Fruit fly (Drosophila melanogaster): ENCODE measurements around the gene Atg4a.

The Atg4a gene

dm6 chr2L:1125437-1125836, 44.7 kb downstream of the Atg4a start (continued):
- TF ChIP-seq ac (GFP tag; optimal IDR thresholded peaks at IDR 0.05) (no peak), Spps (tag; optimal IDR thresholded peaks at IDR 0.05) (no peak), pzg (GFP tag; optimal IDR thresholded peaks at IDR 0.05) (no peak), CG17912 (GFP tag; optimal IDR thresholded peaks at IDR 0.05) (no peak), CG17359 (tag; optimal IDR thresholded peaks at IDR 0.05) (no peak), CG2889 (GFP tag; IDR thresholded peaks at IDR 0.05) (no peak), CG15514 (GFP tag; optimal IDR thresholded peaks at IDR 0.05) (no peak), CG11398 (GFP tag; optimal IDR thresholded peaks at IDR 0.05) (no peak), CG8924 (tag; optimal IDR thresholded peaks at IDR 0.05) (no peak), B-H2 (GFP tag; optimal IDR thresholded peaks at IDR 0.05) (peak; percentile 58), dpn (GFP tag; optimal IDR thresholded peaks at IDR 0.05) (no peak), sima (GFP tag; optimal IDR thresholded peaks at IDR 0.05) (no peak), NfI (GFP tag; optimal IDR thresholded peaks at IDR 0.05) (no peak), dimm (GFP tag; IDR thresholded peaks at IDR 0.05) (no peak), dmrt11E (tag; optimal IDR thresholded peaks at IDR 0.05) (no peak), CG9609 (GFP tag; optimal IDR thresholded peaks at IDR 0.05) (no peak), CG8281 (tag; optimal IDR thresholded peaks at IDR 0.05) (peak; percentile 99), ind (GFP tag; optimal IDR thresholded peaks at IDR 0.05) (no peak), vfl (GFP tag; optimal IDR thresholded peaks at IDR 0.05) (no peak), Hand (GFP tag; optimal IDR thresholded peaks at IDR 0.05) (no peak), ewg (GFP tag; optimal IDR thresholded peaks at IDR 0.05) (no peak), Mes4 (GFP tag; optimal IDR thresholded peaks at IDR 0.05) (no peak), HLHmδ (GFP tag; optimal IDR thresholded peaks at IDR 0.05) (no peak), tup (GFP tag; optimal IDR thresholded peaks at IDR 0.05) (no peak), CG34376 (GFP tag; optimal IDR thresholded peaks at IDR 0.05) (peak; percentile 76), CG9797 (GFP tag; optimal IDR thresholded peaks at IDR 0.05) (no peak), stwl (tag; optimal IDR thresholded peaks at IDR 0.05) (no peak), Dip3 (GFP tag; optimal IDR thresholded peaks at IDR 0.05) (no peak), br (optimal IDR thresholded peaks at IDR 0.05) (no peak), ttk (GFP tag; IDR thresholded peaks at IDR 0.05) (no peak), sd (tag; optimal IDR thresholded peaks at IDR 0.05) (peak; percentile 31), vvl (GFP tag; IDR thresholded peaks at IDR 0.05) (no peak), sens-2 (GFP tag; IDR thresholded peaks at IDR 0.05) (no peak), lab (GFP tag; optimal IDR thresholded peaks at IDR 0.05) (peak; percentile 22), CG11560 (tag; IDR thresholded peaks at IDR 0.05) (no peak), CG15601 (tag; optimal IDR thresholded peaks at IDR 0.05) (no peak), sqz (GFP tag; optimal IDR thresholded peaks at IDR 0.05) (no peak), CG15269 (tag; optimal IDR thresholded peaks at IDR 0.05) (no peak), bab2 (GFP tag; optimal IDR thresholded peaks at IDR 0.05) (no peak), mirr (GFP tag; optimal IDR thresholded peaks at IDR 0.05) (peak; percentile 69), lov (optimal IDR thresholded peaks at IDR 0.05) (no peak), lov (GFP tag; IDR thresholded peaks at IDR 0.05) (no peak), CG9727 (GFP tag; optimal IDR thresholded peaks at IDR 0.05) (no peak), lmd (GFP tag; IDR thresholded peaks at IDR 0.05) (no peak), cwo (GFP tag; optimal IDR thresholded peaks at IDR 0.05) (peak; percentile 63), HmgZ (tag; optimal IDR thresholded peaks at IDR 0.05) (no peak), CG9215 (GFP tag; IDR thresholded peaks at IDR 0.05) (no peak), repo (GFP tag; optimal IDR thresholded peaks at IDR 0.05) (no peak), prd (optimal IDR thresholded peaks at IDR 0.05) (no peak), prd (GFP tag; IDR thresholded peaks at IDR 0.05) (no peak), Xbp1 (GFP tag; optimal IDR thresholded peaks at IDR 0.05) (no peak), Hmr (GFP tag; optimal IDR thresholded peaks at IDR 0.05) (peak; percentile 1), Side (GFP tag; optimal IDR thresholded peaks at IDR 0.05) (no peak)

All from whole organism, embryonic.